Worm (Caenorhabditis elegans) whole organism, L4 larva: ENCODE data around the gene C45H4.14.

Source experiments
- ceh-44 ChIP-seq: fragments of 200-800 bp; sonication (Bioruptor generic); IDR thresholded peaks from 2 replicates; pipeline ENCODE4 v1.3.6; 2022; ENCODE audit warnings: missing genetic modification reagents, missing genetic modification characterization, missing compliant biosample characterization
- ceh-62 ChIP-seq: sonication (generic microtip); optimal IDR thresholded peaks from 2 replicates; lab custom pipeline; 2017; ENCODE audit warnings: missing biosample characterization, missing genetic modification characterization
- fkh-10 ChIP-seq: fragments of 150-350 bp; optimal IDR thresholded peaks from 2 replicates; lab custom pipeline; 2014; ENCODE audit warnings: missing biosample characterization, missing genetic modification reagents, missing genetic modification characterization
- mdl-1 ChIP-seq, 2 experiments: fragments of 150-350 bp in 1 of 2; sonication (generic microtip) in 1 of 2; optimal IDR thresholded peaks; 2 replicates each; lab custom pipeline; 2014 to 2017; ENCODE audit warnings: missing biosample characterization in 2 of 2, missing genetic modification characterization in 2 of 2
- nhr-11 ChIP-seq: fragments of 150-350 bp; optimal IDR thresholded peaks from 2 replicates; lab custom pipeline; 2014; ENCODE audit warnings: missing biosample characterization, missing genetic modification characterization
- nhr-28 ChIP-seq: fragments of 150-350 bp; optimal IDR thresholded peaks from 2 replicates; lab custom pipeline; 2014; ENCODE audit warnings: missing biosample characterization, missing genetic modification characterization
- set-16 ChIP-seq: fragments of 200-800 bp; sonication (Bioruptor generic); IDR thresholded peaks from 2 replicates; pipeline ENCODE4 v1.3.6; 2022; ENCODE audit warnings: missing genetic modification reagents, missing genetic modification characterization, missing compliant biosample characterization
- ztf-11 ChIP-seq: fragments of 150-350 bp; optimal IDR thresholded peaks from 2 replicates; lab custom pipeline; 2014; ENCODE audit warnings: missing biosample characterization, missing genetic modification characterization

- TF ChIP-seq fkh-10 (GFP tag; lab: Kevin White, UChicago) (no peak), nhr-28 (tag; lab: Kevin White, UChicago) (no peak), mdl-1 (tag; optimal IDR thresholded peaks at IDR 0.05; lab: Kevin White, UChicago) (no peak), ztf-11 (no peak), ceh-44 (no peak), set-16 (no peak), nhr-11 (tag; lab: Kevin White, UChicago) (no peak), ceh-62 (tag; lab: Kevin White, UChicago) (no peak)
These were observed 6.0 kb downstream of the C45H4.14 start, which contains the start of gene srbc-23 for ce11 chrV:2153274-2153673.
